Fruit fly (Drosophila melanogaster) whole organism, wandering third instar larva: ENCODE measurements around the gene Mtp.

Experiments used
- Dfd ChIP-seq: fragments of >200 bp; optimal IDR thresholded peaks from 2 replicates; lab custom pipeline; 2017; ENCODE audit warnings: missing biosample characterization, missing genetic modification characterization
- Hr83 ChIP-seq: fragments of 200-300 bp; sonication (Bioruptor generic); optimal IDR thresholded peaks from 2 replicates; lab custom pipeline; 2016; ENCODE audit warnings: missing biosample characterization, mild to moderate bottlenecking, missing genetic modification characterization, moderate library complexity; ENCODE audit not compliant: poor library complexity, severe bottlenecking
- Mio ChIP-seq: sonication (Bioruptor generic); optimal IDR thresholded peaks from 2 replicates; lab custom pipeline; 2016; ENCODE audit warnings: missing biosample characterization, missing genetic modification characterization
- psq ChIP-seq: fragments of 200-800 bp; sonication (Bioruptor generic); optimal IDR thresholded peaks from 3 replicates; lab custom pipeline; 2017; ENCODE audit warnings: missing biosample characterization, mild to moderate bottlenecking, missing genetic modification characterization, moderate library complexity
- rgr ChIP-seq: fragments of 200-800 bp; sonication (Bioruptor generic); optimal IDR thresholded peaks from 3 replicates; lab custom pipeline; 2016; ENCODE audit warnings: missing biosample characterization, mild to moderate bottlenecking, missing genetic modification characterization
- sv ChIP-seq: fragments of 200-800 bp; sonication (Bioruptor generic); optimal IDR thresholded peaks from 3 replicates; lab custom pipeline; 2016; ENCODE audit warnings: missing biosample characterization, missing genetic modification characterization

dm6 chr2L:20957968-20958367 is 35.3 kb upstream of the Mtp start:
- TF ChIP-seq Hr83 (GFP tag; lab: Kevin White, UChicago) (no peak), psq (GFP tag; lab: Kevin White, UChicago) (no peak), rgr (GFP tag; lab: Kevin White, UChicago) (no peak), Dfd (GFP tag; lab: Kevin White, UChicago) (no peak), Mio (GFP tag; lab: Kevin White, UChicago) (no peak), sv (no peak)
